Worm (Caenorhabditis elegans) whole organism, L4 larva: ENCODE results near the gene T02C1.1.

Experiments
- F49E8.2 ChIP-seq: sonication (generic microtip); optimal IDR thresholded peaks from 2 replicates; lab custom pipeline; 2016; ENCODE audit warnings: missing compliant biosample characterization, mild to moderate bottlenecking, missing genetic modification characterization, borderline replicate concordance
- T20F7.1 ChIP-seq: fragments of 200-800 bp; sonication (Bioruptor generic); optimal IDR thresholded peaks from 2 replicates; lab custom pipeline; 2018; ENCODE audit warnings: mild to moderate bottlenecking, missing genetic modification characterization, missing compliant biosample characterization
- Y5F2A.4 ChIP-seq: fragments of 200-800 bp; sonication (Bioruptor generic); optimal IDR thresholded peaks from 2 replicates; lab custom pipeline; 2018; ENCODE audit warnings: mild to moderate bottlenecking, missing genetic modification characterization, missing compliant biosample characterization
- Y75B8A.6 ChIP-seq: fragments of 200-800 bp; sonication (Bioruptor generic); IDR thresholded peaks from 2 replicates; pipeline ENCODE4 v1.3.6; 2022; ENCODE audit warnings: missing genetic modification reagents, missing genetic modification characterization, missing compliant biosample characterization
- aha-1 ChIP-seq: fragments of 150-350 bp; peaks from one replicate; lab custom pipeline; 2014; ENCODE audit warnings: missing biosample characterization, missing genetic modification characterization
- aly-2 ChIP-seq: sonication (generic microtip); optimal IDR thresholded peaks from 2 replicates; lab custom pipeline; 2018; ENCODE audit warnings: missing biosample characterization, missing genetic modification characterization
- ceh-44 ChIP-seq: fragments of 200-800 bp; sonication (Bioruptor generic); IDR thresholded peaks from 2 replicates; pipeline ENCODE4 v1.3.6; 2022; ENCODE audit warnings: missing genetic modification reagents, missing genetic modification characterization, missing compliant biosample characterization
- ctbp-1 ChIP-seq: fragments of 200-800 bp; sonication (Bioruptor generic); IDR thresholded peaks from 2 replicates; pipeline ENCODE4 v1.3.6; 2022; ENCODE audit warnings: missing genetic modification reagents, missing genetic modification characterization, missing compliant biosample characterization
- daf-12 ChIP-seq: fragments of 150-350 bp; optimal IDR thresholded peaks from 2 replicates; lab custom pipeline; 2014; ENCODE audit warnings: missing biosample characterization, missing genetic modification reagents, missing genetic modification characterization
- daf-16 ChIP-seq, 3 experiments: sonication (generic microtip); optimal IDR thresholded peaks; 2 replicates each; lab custom pipeline; 2016 to 2017; ENCODE audit warnings: missing genetic modification characterization in 3 of 3, missing genetic modification reagents in 3 of 3, mild to moderate bottlenecking in 2 of 3, missing compliant biosample characterization in 2 of 3, missing biosample characterization in 1 of 3, moderate library complexity in 1 of 3
- dmd-6 ChIP-seq: fragments of 200-800 bp; sonication (Bioruptor generic); IDR thresholded peaks from 2 replicates; pipeline ENCODE4 v1.3.6; 2022; ENCODE audit warnings: missing genetic modification reagents, missing genetic modification characterization, missing compliant biosample characterization
- dve-1 ChIP-seq: sonication (generic microtip); optimal IDR thresholded peaks from 2 replicates; lab custom pipeline; 2017; ENCODE audit warnings: antibody characterized with exemption, mild to moderate bottlenecking, missing genetic modification characterization, missing compliant biosample characterization; ENCODE audit not compliant: insufficient read depth
- egl-27 ChIP-seq: sonication (generic microtip); optimal IDR thresholded peaks from 3 replicates; lab custom pipeline; 2017; ENCODE audit warnings: missing biosample characterization, missing genetic modification reagents, missing genetic modification characterization
- fkh-10 ChIP-seq: fragments of 150-350 bp; optimal IDR thresholded peaks from 2 replicates; lab custom pipeline; 2014; ENCODE audit warnings: missing biosample characterization, missing genetic modification reagents, missing genetic modification characterization
- hlh-11 ChIP-seq: fragments of 200-800 bp; sonication (Bioruptor generic); optimal IDR thresholded peaks from 2 replicates; lab custom pipeline; 2018; ENCODE audit warnings: mild to moderate bottlenecking, missing genetic modification characterization, missing compliant biosample characterization
- hlh-30 ChIP-seq: sonication (generic microtip); optimal IDR thresholded peaks from 2 replicates; lab custom pipeline; 2017; ENCODE audit warnings: antibody characterized with exemption, mild to moderate bottlenecking, missing genetic modification characterization, missing compliant biosample characterization; ENCODE audit not compliant: insufficient read depth
- lin-1 ChIP-seq: fragments of 200-800 bp; sonication (Bioruptor generic); IDR thresholded peaks from 2 replicates; pipeline ENCODE4 v1.3.6; 2022; ENCODE audit warnings: missing genetic modification reagents, missing genetic modification characterization, missing compliant biosample characterization
- lin-13 ChIP-seq: fragments of 150-350 bp; optimal IDR thresholded peaks from 2 replicates; lab custom pipeline; 2014; ENCODE audit warnings: missing biosample characterization, missing genetic modification reagents, missing genetic modification characterization
- lin-15B ChIP-seq: fragments of 150-350 bp; sonication (generic microtip); optimal IDR thresholded peaks from 3 replicates; lab custom pipeline; 2014; ENCODE audit warnings: missing biosample characterization, missing genetic modification characterization
- madf-5 ChIP-seq, 2 experiments: fragments of 200-800 bp; sonication (Bioruptor generic); IDR thresholded peaks; 2 replicates each; pipeline ENCODE4 v1.3.6; 2022; ENCODE audit warnings: missing compliant biosample characterization in 2 of 2, missing genetic modification characterization in 2 of 2
- mdt-29 ChIP-seq: fragments of 200-800 bp; sonication (Bioruptor generic); IDR thresholded peaks from 2 replicates; pipeline ENCODE4 v1.3.6; 2022; ENCODE audit warnings: missing genetic modification reagents, missing genetic modification characterization, missing compliant biosample characterization
- nhr-11 ChIP-seq: fragments of 150-350 bp; optimal IDR thresholded peaks from 2 replicates; lab custom pipeline; 2014; ENCODE audit warnings: missing biosample characterization, missing genetic modification characterization
- nhr-25 ChIP-seq: sonication (generic microtip); optimal IDR thresholded peaks from 2 replicates; lab custom pipeline; 2017; ENCODE audit warnings: missing genetic modification characterization, mild to moderate bottlenecking, missing compliant biosample characterization, antibody characterized with exemption, moderate library complexity, borderline replicate concordance; ENCODE audit not compliant: insufficient read depth
- nhr-28 ChIP-seq: fragments of 150-350 bp; optimal IDR thresholded peaks from 2 replicates; lab custom pipeline; 2014; ENCODE audit warnings: missing biosample characterization, missing genetic modification characterization
- nhr-76 ChIP-seq: fragments of 150-350 bp; optimal IDR thresholded peaks from 2 replicates; lab custom pipeline; 2014; ENCODE audit warnings: missing biosample characterization, missing genetic modification characterization
- nhr-77 ChIP-seq: fragments of 150-350 bp; optimal IDR thresholded peaks from 2 replicates; lab custom pipeline; 2014; ENCODE audit warnings: missing biosample characterization, missing genetic modification characterization
- php-3 ChIP-seq: fragments of 200-800 bp; sonication (Bioruptor generic); IDR thresholded peaks from 2 replicates; pipeline ENCODE4 v1.3.6; 2022; ENCODE audit warnings: missing genetic modification reagents, missing genetic modification characterization, missing compliant biosample characterization
- pqm-1 ChIP-seq: sonication (generic microtip); optimal IDR thresholded peaks from 2 replicates; lab custom pipeline; 2017; ENCODE audit warnings: missing biosample characterization, missing genetic modification characterization
- tag-97 ChIP-seq: fragments of 200-800 bp; sonication (Bioruptor generic); IDR thresholded peaks from 2 replicates; pipeline ENCODE4 v1.3.6; 2022; ENCODE audit warnings: missing genetic modification characterization, missing compliant biosample characterization
- unc-62 ChIP-seq, 3 experiments: fragments of 150-350 bp in 1 of 3; sonication (generic microtip); optimal IDR thresholded peaks in 2 of 3; peaks in 1 of 3; 1 replicate in 1 of 3; 2 replicates in 2 of 3; lab custom pipeline; 2014 to 2017; ENCODE audit warnings: missing biosample characterization in 3 of 3, missing genetic modification characterization in 3 of 3, missing genetic modification reagents in 3 of 3, missing genotype in 1 of 3
- zip-11 ChIP-seq: fragments of 200-800 bp; sonication (Bioruptor generic); IDR thresholded peaks from 2 replicates; pipeline ENCODE4 v1.3.6; 2022; ENCODE audit warnings: missing genetic modification characterization, missing compliant biosample characterization
- ztf-7 ChIP-seq: fragments of 150-350 bp; optimal IDR thresholded peaks from 2 replicates; lab custom pipeline; 2014; ENCODE audit warnings: missing biosample characterization, missing genetic modification characterization

T02C1.1 gene

DNA sequence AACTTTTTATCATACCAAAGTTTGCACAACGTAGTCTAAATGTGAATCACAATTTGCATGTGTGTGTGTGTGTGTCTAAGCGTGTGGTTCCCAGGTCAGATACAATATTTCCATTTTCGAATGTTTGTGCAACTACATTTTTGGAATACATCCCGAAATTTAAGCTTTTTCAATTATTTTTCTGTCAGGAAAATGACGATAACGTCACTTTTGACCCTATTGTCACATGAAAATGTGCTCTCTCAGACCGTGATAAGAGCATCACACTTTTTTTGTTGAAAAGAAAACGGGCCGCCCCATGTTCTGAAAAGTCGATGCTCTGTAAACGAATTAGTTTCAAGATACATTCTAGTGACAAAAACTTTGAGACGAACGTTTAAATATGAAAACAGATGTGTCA lies 7.7 kb downstream of the T02C1.1 start (continued):
- peak in 1 of 2 experiments; percentile 23 for TF ChIP-seq unc-62 (GFP tag; optimal IDR thresholded peaks at IDR 0.05 in 1 of 2; lab: Kevin White, UChicago)
- no peak for TF ChIP-seq unc-62 (tag; optimal IDR thresholded peaks at IDR 0.05; lab: Kevin White, UChicago)
- no peak for TF ChIP-seq egl-27
- TF ChIP-seq php-3 (GFP tag; lab: Robert Waterston, UW) = no peak
- TF ChIP-seq lin-13 (GFP tag; lab: Kevin White, UChicago) = no peak
- TF ChIP-seq hlh-30 (tag; lab: Kevin White, UChicago) = peak; percentile 51
- no peak for TF ChIP-seq aly-2
- peak; percentile 61 for TF ChIP-seq pqm-1 (tag; lab: Kevin White, UChicago)
- TF ChIP-seq hlh-11 (tag; lab: Kevin White, UChicago) = peak; percentile 70
- TF ChIP-seq, all 104 proteins: peak for 10

DNA sequence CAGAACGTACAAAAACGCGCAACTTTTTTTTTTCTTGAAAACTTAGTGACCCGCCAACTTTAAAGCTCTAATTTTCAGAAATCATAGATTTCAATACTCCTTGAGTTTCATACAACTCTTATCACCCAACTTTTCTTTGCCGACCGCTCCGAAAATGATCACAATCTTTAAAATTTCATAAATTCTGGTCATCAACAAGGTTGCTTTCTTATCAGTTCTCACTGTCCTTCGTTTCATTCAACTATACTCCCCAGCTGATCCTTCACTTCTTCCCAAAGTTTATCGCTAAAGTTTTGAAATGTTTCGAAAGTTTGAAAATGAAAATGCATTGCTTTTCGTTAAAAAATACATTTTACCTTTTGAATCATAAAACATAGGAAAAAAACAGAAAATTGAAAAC lies 8.5 kb downstream of the T02C1.1 start:
- peak; percentile 3 for TF ChIP-seq nhr-77 (tag; lab: Kevin White, UChicago)
- no peak for TF ChIP-seq nhr-76 (tag; lab: Kevin White, UChicago)
- no peak for TF ChIP-seq daf-16 (GFP tag; optimal IDR thresholded peaks at IDR 0.05; lab: Kevin White, UChicago)
- TF ChIP-seq daf-16 (tag; optimal IDR thresholded peaks at IDR 0.05; lab: Kevin White, UChicago) = peak; percentile 85
- TF ChIP-seq nhr-25 (tag; lab: Kevin White, UChicago) = no peak
- peak; percentile 88 for TF ChIP-seq pqm-1 (tag; lab: Kevin White, UChicago)
- no peak for TF ChIP-seq ceh-44
- peak; percentile 62 for TF ChIP-seq nhr-28 (tag; lab: Kevin White, UChicago)
- TF ChIP-seq dmd-6 (GFP tag; lab: Robert Waterston, UW) = peak; percentile 68
- peak; percentile 58 for TF ChIP-seq dve-1 (tag; lab: Kevin White, UChicago)
- TF ChIP-seq hlh-11 (tag; lab: Kevin White, UChicago) = peak; percentile 63
- TF ChIP-seq hlh-30 (tag; lab: Kevin White, UChicago) = peak; percentile 28
- TF ChIP-seq lin-1 (GFP tag; lab: Robert Waterston, UW) = no peak

DNA sequence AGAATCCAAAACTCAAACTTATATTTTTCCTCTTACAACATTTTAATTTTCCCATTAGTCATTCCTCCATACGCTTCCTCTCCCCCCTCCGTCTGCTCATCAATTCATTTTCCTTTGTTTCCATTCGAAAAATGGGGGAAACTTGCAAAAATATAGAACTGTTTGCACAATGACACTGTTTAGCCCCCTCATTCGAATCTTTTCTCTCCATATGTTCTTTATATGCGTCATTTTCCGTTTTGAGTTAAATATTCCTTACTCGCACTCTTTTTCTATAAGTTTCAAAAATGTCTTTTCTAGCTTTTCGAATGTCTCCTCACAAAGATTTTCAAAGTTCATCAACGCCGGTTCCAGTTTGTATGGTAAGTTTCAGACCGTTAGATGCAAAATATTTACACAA lies 9.6 kb downstream of the T02C1.1 start, which contains the start of gene M01A8.1:
TSS of gene M01A8.1 (plus strand) at position 301 of the 400 bp plus-strand sequence.
- TF ChIP-seq tag-97 (GFP tag; lab: Robert Waterston, UW) (no peak), lin-15B (tag; lab: Kevin White, UChicago) (no peak), zip-11 (GFP tag; lab: Robert Waterston, UW) (no peak), nhr-11 (tag; lab: Kevin White, UChicago) (no peak), ctbp-1 (GFP tag; lab: Robert Waterston, UW) (no peak), daf-16 (GFP tag; optimal IDR thresholded peaks at IDR 0.05; lab: Kevin White, UChicago) (no peak), daf-16 (tag; optimal IDR thresholded peaks at IDR 0.05; lab: Kevin White, UChicago) (no peak), madf-5 (GFP tag; IDR thresholded peaks at IDR 0.05; lab: Robert Waterston, UW) (no peak), Y75B8A.6 (GFP tag; lab: Robert Waterston, UW) (no peak), T20F7.1 (GFP tag; lab: Kevin White, UChicago) (no peak)

DNA sequence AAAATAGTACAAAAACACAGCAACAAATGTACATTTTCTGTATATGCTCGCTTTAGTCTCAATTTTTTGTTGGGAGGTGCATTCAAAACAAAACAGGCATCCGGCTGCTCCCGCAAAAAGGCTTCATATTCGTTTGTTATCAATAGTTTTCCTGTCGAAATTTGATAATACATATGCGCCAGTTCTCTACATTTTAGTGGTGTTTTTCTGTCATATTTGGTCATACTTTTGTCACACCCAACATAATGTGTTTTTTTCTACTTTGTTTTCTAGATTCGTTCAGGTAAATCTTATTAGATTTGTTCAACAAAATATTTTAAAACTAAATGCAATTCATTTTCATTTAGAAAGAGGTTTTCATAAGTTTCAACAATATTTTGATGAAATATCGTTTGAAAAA lies 11.2 kb downstream of the T02C1.1 start:
- peak; percentile 26 for TF ChIP-seq dve-1 (tag; lab: Kevin White, UChicago)
- TF ChIP-seq daf-12 (tag; lab: Kevin White, UChicago) = no peak
- TF ChIP-seq ztf-7 (tag; lab: Kevin White, UChicago) = no peak
- TF ChIP-seq pqm-1 (tag; lab: Kevin White, UChicago) = peak; percentile 20
- peak; percentile 37 for TF ChIP-seq hlh-11 (tag; lab: Kevin White, UChicago)
- no peak for TF ChIP-seq daf-16 (GFP tag; optimal IDR thresholded peaks at IDR 0.05; lab: Kevin White, UChicago)
- peak; percentile 62 for TF ChIP-seq daf-16 (tag; optimal IDR thresholded peaks at IDR 0.05; lab: Kevin White, UChicago)
- TF ChIP-seq F49E8.2 = no peak
- TF ChIP-seq nhr-28 (tag; lab: Kevin White, UChicago) = peak; percentile 40
- TF ChIP-seq Y5F2A.4 (GFP tag; lab: Kevin White, UChicago) = no peak
- TF ChIP-seq mdt-29 = no peak
- TF ChIP-seq dmd-6 (GFP tag; lab: Robert Waterston, UW) = peak; percentile 28; the same call in 1 of the 2 replicates
- no peak for TF ChIP-seq fkh-10 (GFP tag; lab: Kevin White, UChicago)
- TF ChIP-seq aha-1 = peak; percentile 96
